Fruit fly (Drosophila melanogaster) Kc167 (cell line): ENCODE measurements around the gene CG15773.

Experiments used
- Sin3A ChIP-seq: fragments of >200 bp; optimal IDR thresholded peaks from 2 replicates; lab custom pipeline; 2018; ENCODE audit warnings: missing external identifiers
- psq ChIP-seq: fragments of >200 bp; optimal IDR thresholded peaks from 2 replicates; lab custom pipeline; 2017; ENCODE audit warnings: missing external identifiers

DNA sequence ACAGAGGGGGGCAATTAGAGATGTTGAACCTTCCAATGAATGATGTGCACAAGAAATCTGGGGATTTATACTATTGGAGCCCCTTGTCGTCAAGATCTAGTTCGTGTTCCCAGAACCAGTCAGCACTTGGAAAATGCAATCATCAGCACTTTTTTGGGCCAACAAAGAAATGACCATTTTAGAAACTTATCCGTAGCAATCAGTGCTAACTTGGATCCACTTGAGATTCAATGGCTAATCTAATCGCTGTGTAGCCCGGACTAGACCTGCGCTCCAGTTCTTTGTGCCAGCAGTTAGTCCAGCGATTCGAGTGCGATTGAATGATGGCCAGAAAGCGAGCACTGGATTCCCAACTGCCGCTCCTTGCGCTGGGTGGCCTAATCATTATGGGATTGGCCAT is at the start of gene CG15773:
- no peak for TF ChIP-seq psq (lab: Kevin White, UChicago)
- TF ChIP-seq Sin3A (lab: Kevin White, UChicago), result no peak
